Fruit fly (Drosophila melanogaster): ENCODE measurements around the gene Lsp1beta.

DNA sequence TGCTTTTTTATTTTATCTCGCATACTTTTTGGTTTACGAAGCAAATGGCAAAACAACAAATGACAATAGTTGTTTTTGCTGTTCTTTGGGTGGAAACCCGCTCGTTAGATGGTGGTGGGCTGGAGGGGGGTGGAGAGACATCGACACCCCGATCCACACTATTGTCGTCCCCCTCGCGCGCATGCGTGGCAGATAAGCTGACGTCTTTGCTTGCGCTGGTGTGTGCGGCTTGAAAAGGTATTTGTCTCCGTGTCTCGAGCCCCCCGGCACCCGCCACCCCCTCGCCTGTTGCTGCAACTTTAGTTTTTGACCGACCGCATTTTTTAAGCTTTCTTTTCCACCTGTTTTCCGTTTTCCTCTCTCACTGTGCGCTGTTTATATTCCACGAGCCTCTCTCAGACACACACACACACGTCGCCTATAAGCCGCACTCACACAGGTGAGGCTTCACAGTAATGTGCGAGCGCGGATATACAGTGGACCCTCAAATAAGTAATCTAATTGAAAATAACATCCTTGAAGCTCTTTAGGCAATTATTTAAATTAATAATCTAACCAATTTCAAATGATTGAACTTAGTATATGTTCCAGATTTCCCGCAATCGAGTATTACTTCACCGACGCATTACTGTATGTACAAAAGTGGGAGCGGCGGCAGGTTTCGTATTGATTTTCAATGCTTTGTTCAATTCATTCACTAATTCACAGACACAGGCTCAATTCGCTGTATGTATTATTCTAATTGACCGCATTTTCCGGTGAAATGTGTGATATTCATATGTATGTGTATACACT lies 31.2 kb upstream of the Lsp1beta start:
- TF ChIP-seq CG8478 (optimal IDR thresholded peaks at IDR 0.05) (no peak), psq (optimal IDR thresholded peaks at IDR 0.05) (no peak), Dll (optimal IDR thresholded peaks at IDR 0.05) (no peak), usp (GFP tag; optimal IDR thresholded peaks at IDR 0.05) (no peak), pan (optimal IDR thresholded peaks at IDR 0.05) (no peak)
